Worm (Caenorhabditis elegans) whole organism, mixed stage, embryonic: ENCODE data around the gene srh-300.

Source experiments
- lin-13 ChIP-seq: fragments of 150-350 bp; optimal IDR thresholded peaks from 2 replicates; lab custom pipeline; 2014; ENCODE audit warnings: missing biosample characterization, missing genetic modification characterization
- ztf-11 ChIP-seq: fragments of 150-350 bp; optimal IDR thresholded peaks from 2 replicates; lab custom pipeline; 2014; ENCODE audit warnings: missing biosample characterization, missing genetic modification characterization

DNA sequence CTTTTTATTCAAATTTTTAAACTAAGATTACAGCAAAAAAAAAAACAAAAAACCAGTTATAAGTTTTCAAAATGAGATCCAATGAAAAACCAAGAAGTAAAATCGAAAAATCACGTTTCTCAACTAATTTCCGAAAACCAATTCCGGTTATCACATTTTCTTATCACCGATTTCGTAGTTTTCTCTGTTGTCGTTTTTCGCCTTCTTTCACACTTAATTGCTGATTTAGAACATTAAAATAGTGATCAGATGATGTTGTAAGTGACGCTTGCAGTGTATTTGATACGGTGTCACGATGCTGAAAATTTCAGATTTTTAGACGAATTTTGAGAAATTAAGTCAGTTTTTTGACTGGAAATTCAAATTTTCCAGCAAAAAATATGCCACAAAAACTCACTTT is 41.6 kb upstream of the srh-300 start:
- no peak for TF ChIP-seq lin-13 (tag; lab: Kevin White, UChicago)
- TF ChIP-seq ztf-11 (tag; lab: Kevin White, UChicago) = no peak
